Worm (Caenorhabditis elegans) whole organism, L4 larva: Measurements from ENCODE around the gene acbp-3.

Experiments
- Y5F2A.4 ChIP-seq: fragments of 200-800 bp; sonication (Bioruptor generic); optimal IDR thresholded peaks from 2 replicates; lab custom pipeline; 2018; ENCODE audit warnings: mild to moderate bottlenecking, missing genetic modification characterization, missing compliant biosample characterization
- Y75B8A.6 ChIP-seq: fragments of 200-800 bp; sonication (Bioruptor generic); IDR thresholded peaks from 2 replicates; pipeline ENCODE4 v1.3.6; 2022; ENCODE audit warnings: missing genetic modification reagents, missing genetic modification characterization, missing compliant biosample characterization
- aly-2 ChIP-seq: sonication (generic microtip); optimal IDR thresholded peaks from 2 replicates; lab custom pipeline; 2018; ENCODE audit warnings: missing biosample characterization, missing genetic modification characterization
- attf-4 ChIP-seq: sonication (generic microtip); optimal IDR thresholded peaks from 3 replicates; lab custom pipeline; 2017; ENCODE audit warnings: missing biosample characterization, missing genetic modification characterization
- ceh-28 ChIP-seq: fragments of 150-350 bp; optimal IDR thresholded peaks from 2 replicates; lab custom pipeline; 2014; ENCODE audit warnings: missing biosample characterization, missing genetic modification reagents, missing genetic modification characterization
- ceh-44 ChIP-seq: fragments of 200-800 bp; sonication (Bioruptor generic); IDR thresholded peaks from 2 replicates; pipeline ENCODE4 v1.3.6; 2022; ENCODE audit warnings: missing genetic modification reagents, missing genetic modification characterization, missing compliant biosample characterization
- ces-1 ChIP-seq: fragments of 150-350 bp; sonication (generic microtip); optimal IDR thresholded peaks from 4 replicates; lab custom pipeline; 2014; ENCODE audit warnings: missing biosample characterization, missing genetic modification reagents, missing genetic modification characterization
- ctbp-1 ChIP-seq: fragments of 200-800 bp; sonication (Bioruptor generic); IDR thresholded peaks from 2 replicates; pipeline ENCODE4 v1.3.6; 2022; ENCODE audit warnings: missing genetic modification reagents, missing genetic modification characterization, missing compliant biosample characterization
- daf-12 ChIP-seq: fragments of 150-350 bp; optimal IDR thresholded peaks from 2 replicates; lab custom pipeline; 2014; ENCODE audit warnings: missing biosample characterization, missing genetic modification reagents, missing genetic modification characterization
- daf-16 ChIP-seq, 3 experiments: sonication (generic microtip); optimal IDR thresholded peaks; 2 replicates each; lab custom pipeline; 2016 to 2017; ENCODE audit warnings: missing genetic modification characterization in 3 of 3, missing genetic modification reagents in 3 of 3, mild to moderate bottlenecking in 2 of 3, missing compliant biosample characterization in 2 of 3, missing biosample characterization in 1 of 3, moderate library complexity in 1 of 3
- daf-19 ChIP-seq: fragments of 200-800 bp; sonication (Bioruptor generic); conservative IDR thresholded peaks from 2 replicates; pipeline ENCODE4 v1.3.6; 2022; ENCODE audit warnings: missing genetic modification characterization, missing compliant biosample characterization
- dpl-1 ChIP-seq: fragments of 150-350 bp; optimal IDR thresholded peaks from 2 replicates; lab custom pipeline; 2014; ENCODE audit warnings: missing biosample characterization, missing genetic modification reagents, missing genetic modification characterization
- dve-1 ChIP-seq: sonication (generic microtip); optimal IDR thresholded peaks from 2 replicates; lab custom pipeline; 2017; ENCODE audit warnings: antibody characterized with exemption, mild to moderate bottlenecking, missing genetic modification characterization, missing compliant biosample characterization; ENCODE audit not compliant: insufficient read depth
- hif-1 ChIP-seq, 2 experiments: sonication (generic microtip); optimal IDR thresholded peaks; 2 replicates each; lab custom pipeline; 2016 to 2017; ENCODE audit warnings: missing compliant biosample characterization in 2 of 2, missing genetic modification characterization in 2 of 2, missing genetic modification reagents in 2 of 2, missing genotype in 2 of 2, mild to moderate bottlenecking in 1 of 2
- hlh-11 ChIP-seq: fragments of 200-800 bp; sonication (Bioruptor generic); optimal IDR thresholded peaks from 2 replicates; lab custom pipeline; 2018; ENCODE audit warnings: mild to moderate bottlenecking, missing genetic modification characterization, missing compliant biosample characterization
- hlh-30 ChIP-seq: sonication (generic microtip); optimal IDR thresholded peaks from 2 replicates; lab custom pipeline; 2017; ENCODE audit warnings: antibody characterized with exemption, mild to moderate bottlenecking, missing genetic modification characterization, missing compliant biosample characterization; ENCODE audit not compliant: insufficient read depth
- lin-15B ChIP-seq: fragments of 150-350 bp; sonication (generic microtip); optimal IDR thresholded peaks from 3 replicates; lab custom pipeline; 2014; ENCODE audit warnings: missing biosample characterization, missing genetic modification characterization
- lin-38 ChIP-seq: fragments of 200-800 bp; sonication (Bioruptor generic); IDR thresholded peaks from 2 replicates; pipeline ENCODE4 v1.3.6; 2022; ENCODE audit warnings: missing genetic modification reagents, missing genetic modification characterization, missing compliant biosample characterization
- nhr-102 ChIP-seq: sonication (generic microtip); optimal IDR thresholded peaks from 2 replicates; lab custom pipeline; 2016; ENCODE audit warnings: mild to moderate bottlenecking, missing genetic modification characterization, moderate library complexity, missing compliant biosample characterization
- nhr-237 ChIP-seq: sonication (generic microtip); optimal IDR thresholded peaks from 2 replicates; lab custom pipeline; 2017; ENCODE audit warnings: missing biosample characterization, missing genetic modification characterization
- nhr-25 ChIP-seq: sonication (generic microtip); optimal IDR thresholded peaks from 2 replicates; lab custom pipeline; 2017; ENCODE audit warnings: missing genetic modification characterization, mild to moderate bottlenecking, missing compliant biosample characterization, antibody characterized with exemption, moderate library complexity, borderline replicate concordance; ENCODE audit not compliant: insufficient read depth
- nhr-28 ChIP-seq: fragments of 150-350 bp; optimal IDR thresholded peaks from 2 replicates; lab custom pipeline; 2014; ENCODE audit warnings: missing biosample characterization, missing genetic modification characterization
- nhr-48 ChIP-seq: sonication (generic microtip); optimal IDR thresholded peaks from 2 replicates; lab custom pipeline; 2016; ENCODE audit warnings: mild to moderate bottlenecking, missing genetic modification characterization, missing compliant biosample characterization
- pha-4 ChIP-seq, 2 experiments: fragments of 150-350 bp in 1 of 2; fragments of 200-800 bp in 1 of 2; sonication (Bioruptor generic) in 1 of 2; IDR thresholded peaks in 1 of 2; optimal IDR thresholded peaks in 1 of 2; 2 replicates each; pipeline versions ENCODE4 v1.3.6 to Lab custom; 2014 to 2022; ENCODE audit warnings: missing genetic modification characterization in 2 of 2, missing genetic modification reagents in 2 of 2, missing biosample characterization in 1 of 2, missing compliant biosample characterization in 1 of 2
- php-3 ChIP-seq: fragments of 200-800 bp; sonication (Bioruptor generic); IDR thresholded peaks from 2 replicates; pipeline ENCODE4 v1.3.6; 2022; ENCODE audit warnings: missing genetic modification reagents, missing genetic modification characterization, missing compliant biosample characterization
- pqm-1 ChIP-seq: sonication (generic microtip); optimal IDR thresholded peaks from 2 replicates; lab custom pipeline; 2017; ENCODE audit warnings: missing biosample characterization, missing genetic modification characterization
- spr-1 ChIP-seq: sonication (generic microtip); optimal IDR thresholded peaks from 2 replicates; lab custom pipeline; 2016; ENCODE audit warnings: mild to moderate bottlenecking, missing genetic modification characterization, missing compliant biosample characterization
- unc-62 ChIP-seq, 3 experiments: fragments of 150-350 bp in 1 of 3; sonication (generic microtip); optimal IDR thresholded peaks in 2 of 3; peaks in 1 of 3; 1 replicate in 1 of 3; 2 replicates in 2 of 3; lab custom pipeline; 2014 to 2017; ENCODE audit warnings: missing biosample characterization in 3 of 3, missing genetic modification characterization in 3 of 3, missing genetic modification reagents in 3 of 3, missing genotype in 1 of 3
- zfp-3 ChIP-seq: fragments of 200-800 bp; sonication (Bioruptor generic); conservative IDR thresholded peaks from 2 replicates; pipeline ENCODE4 v1.3.6; 2022; ENCODE audit warnings: missing genetic modification reagents, missing genetic modification characterization, missing compliant biosample characterization
- ztf-7 ChIP-seq: fragments of 150-350 bp; optimal IDR thresholded peaks from 2 replicates; lab custom pipeline; 2014; ENCODE audit warnings: missing biosample characterization, missing genetic modification characterization

Gene acbp-3

ce11 chrX:10914421-10915277 lies 11.6 kb downstream of the acbp-3 start:
- TF ChIP-seq hlh-30 (tag; lab: Kevin White, UChicago) (peak; percentile 50), nhr-48 (tag; lab: Kevin White, UChicago) (peak; percentile 23), aly-2 (tag; lab: Kevin White, UChicago) (no peak), ceh-44 (GFP tag; lab: Robert Waterston, UW) (no peak), nhr-102 (tag; lab: Kevin White, UChicago) (no peak), hlh-11 (tag; lab: Kevin White, UChicago) (peak; percentile 57), pqm-1 (tag; lab: Kevin White, UChicago) (peak; percentile 49), daf-12 (tag; lab: Kevin White, UChicago) (no peak), unc-62 (GFP tag; optimal IDR thresholded peaks at IDR 0.05 in 1 of 2; lab: Kevin White, UChicago) (peak in 1 of 2 experiments; percentile 93), unc-62 (tag; optimal IDR thresholded peaks at IDR 0.05; lab: Kevin White, UChicago) (no peak), lin-38 (GFP tag; lab: Robert Waterston, UW) (no peak), dve-1 (tag; lab: Kevin White, UChicago) (peak; percentile 30), php-3 (GFP tag; lab: Robert Waterston, UW) (0 out of 2 replicates have a peak, but pooled peaks have one; percentile 18), Y5F2A.4 (no peak), Y75B8A.6 (no peak), daf-16 (GFP tag; optimal IDR thresholded peaks at IDR 0.05; lab: Kevin White, UChicago) (no peak), daf-16 (tag; optimal IDR thresholded peaks at IDR 0.05; lab: Kevin White, UChicago) (peak; percentile 80), zfp-3 (GFP tag; lab: Robert Waterston, UW) (no peak), lin-15B (tag; lab: Kevin White, UChicago) (no peak)

ce11 chrX:10916194-10916593 lies 13.1 kb downstream of the acbp-3 start:
- TF ChIP-seq ztf-7 (tag; lab: Kevin White, UChicago) (no peak), hif-1 (tag; optimal IDR thresholded peaks at IDR 0.05; lab: Kevin White, UChicago) (no peak), nhr-28 (tag; lab: Kevin White, UChicago) (peak; percentile 45), hlh-11 (tag; lab: Kevin White, UChicago) (peak; percentile 29), dve-1 (tag; lab: Kevin White, UChicago) (peak; percentile 72), daf-16 (GFP tag; optimal IDR thresholded peaks at IDR 0.05; lab: Kevin White, UChicago) (no peak), daf-16 (tag; optimal IDR thresholded peaks at IDR 0.05; lab: Kevin White, UChicago) (peak; percentile 95)

ce11 chrX:10919613-10920012 lies 16.5 kb downstream of the acbp-3 start, which contains the start of gene nstp-9:
nstp-9 (minus strand) TSS chrX:10919713.
- TF ChIP-seq nhr-237 (tag; lab: Kevin White, UChicago) (no peak), dve-1 (tag; lab: Kevin White, UChicago) (no peak), lin-15B (tag; lab: Kevin White, UChicago) (no peak), attf-4 (tag; lab: Kevin White, UChicago) (no peak), pqm-1 (tag; lab: Kevin White, UChicago) (no peak), ctbp-1 (GFP tag; lab: Robert Waterston, UW) (no peak), spr-1 (tag; lab: Kevin White, UChicago) (no peak), daf-19 (no peak), pha-4 (GFP tag; IDR thresholded peaks at IDR 0.05; lab: Robert Waterston, UW) (no peak), pha-4 (tag; optimal IDR thresholded peaks at IDR 0.05; lab: Kevin White, UChicago) (no peak), ces-1 (GFP tag; lab: Kevin White, UChicago) (no peak), dpl-1 (GFP tag; lab: Kevin White, UChicago) (no peak)

ce11 chrX:10924031-10924430 lies 21.0 kb downstream of the acbp-3 start:
- peak in 1 of 2 experiments; percentile 95 for TF ChIP-seq unc-62 (GFP tag; optimal IDR thresholded peaks at IDR 0.05 in 1 of 2; lab: Kevin White, UChicago)
- no peak for TF ChIP-seq unc-62 (tag; optimal IDR thresholded peaks at IDR 0.05; lab: Kevin White, UChicago)
- no peak for TF ChIP-seq ceh-28
- TF ChIP-seq ceh-44 (GFP tag; lab: Robert Waterston, UW): no peak
- no peak for TF ChIP-seq nhr-25 (tag; lab: Kevin White, UChicago)
